Fruit fly (Drosophila melanogaster) whole organism, embryonic: ENCODE data around the gene CG3764.

Source experiments
- Adf1 ChIP-seq: fragments of 200-800 bp; sonication (Bioruptor generic); IDR thresholded peaks from 2 replicates; pipeline ENCODE4 v1.3.6; 2022; ENCODE audit warnings: missing biosample characterization, missing genetic modification characterization
- Atf6 ChIP-seq: fragments of 200-800 bp; sonication (Bioruptor generic); IDR thresholded peaks from 2 replicates; pipeline ENCODE4 v1.3.6; 2022; ENCODE audit warnings: missing biosample characterization, missing genetic modification characterization
- Bgb ChIP-seq: fragments of 200-800 bp; sonication (Bioruptor generic); IDR thresholded peaks from 2 replicates; pipeline ENCODE4 v1.3.6; 2022; ENCODE audit warnings: missing biosample characterization, missing genetic modification characterization; ENCODE audit not compliant: partially characterized antibody
- CG12769 ChIP-seq: fragments of 200-800 bp; sonication (Bioruptor generic); optimal IDR thresholded peaks from 2 replicates; lab custom pipeline; 2019; ENCODE audit warnings: missing biosample characterization, mild to moderate bottlenecking, missing genetic modification characterization, moderate library complexity
- CG12942 ChIP-seq: fragments of 200-800 bp; sonication (Bioruptor generic); optimal IDR thresholded peaks from 3 replicates; lab custom pipeline; 2016; ENCODE audit warnings: missing biosample characterization, missing genetic modification characterization
- CG16813 ChIP-seq: fragments of 200-800 bp; sonication (Bioruptor generic); IDR thresholded peaks from 3 replicates; pipeline ENCODE4 v1.3.6; 2022; ENCODE audit warnings: missing biosample characterization, missing genetic modification characterization; ENCODE audit not compliant: partially characterized antibody
- CG18599 ChIP-seq: fragments of 200-800 bp; sonication (Bioruptor generic); optimal IDR thresholded peaks from 3 replicates; lab custom pipeline; 2017; ENCODE audit warnings: missing biosample characterization, missing genetic modification characterization, mild to moderate bottlenecking, moderate library complexity, missing genetic modification reagents
- CG2116 ChIP-seq: fragments of 200-800 bp; sonication (Bioruptor generic); optimal IDR thresholded peaks from 3 replicates; lab custom pipeline; 2018; ENCODE audit warnings: missing biosample characterization, mild to moderate bottlenecking, missing genetic modification characterization
- CG2202 ChIP-seq: fragments of 200-800 bp; sonication (Bioruptor generic); optimal IDR thresholded peaks from 2 replicates; lab custom pipeline; 2018; ENCODE audit warnings: missing biosample characterization, mild to moderate bottlenecking, missing genetic modification characterization
- CG31224 ChIP-seq: fragments of 200-800 bp; sonication (Bioruptor generic); IDR thresholded peaks from 2 replicates; pipeline ENCODE4 v1.3.6; 2022; ENCODE audit warnings: missing biosample characterization, missing genetic modification characterization
- CG32532 ChIP-seq: fragments of 200-800 bp; sonication (Bioruptor generic); IDR thresholded peaks from 2 replicates; pipeline ENCODE4 v1.3.6; 2022; ENCODE audit warnings: missing biosample characterization, missing genetic modification characterization
- CG3838 ChIP-seq: fragments of 200-800 bp; sonication (Bioruptor generic); optimal IDR thresholded peaks from 3 replicates; lab custom pipeline; 2016; ENCODE audit warnings: missing biosample characterization, missing genetic modification characterization
- CG4328 ChIP-seq: fragments of 200-800 bp; sonication (Bioruptor generic); optimal IDR thresholded peaks from 3 replicates; lab custom pipeline; 2017; ENCODE audit warnings: missing biosample characterization, missing genetic modification reagents, missing genetic modification characterization
- CG4360 ChIP-seq: fragments of 200-800 bp; sonication (Bioruptor generic); IDR thresholded peaks from 2 replicates; pipeline ENCODE4 v1.3.6; 2022; ENCODE audit warnings: missing biosample characterization, missing genetic modification characterization
- CG43689 ChIP-seq: fragments of 200-800 bp; sonication (Bioruptor generic); IDR thresholded peaks from 2 replicates; pipeline ENCODE4 v1.3.6; 2022; ENCODE audit warnings: missing biosample characterization, missing genetic modification characterization
- CG5180 ChIP-seq: fragments of 200-800 bp; sonication (Bioruptor generic); optimal IDR thresholded peaks from 3 replicates; lab custom pipeline; 2017; ENCODE audit warnings: missing biosample characterization, missing genetic modification characterization, mild to moderate bottlenecking, moderate library complexity, missing genetic modification reagents
- CG6654 ChIP-seq: fragments of 200-800 bp; sonication (Bioruptor generic); optimal IDR thresholded peaks from 2 replicates; lab custom pipeline; 2017; ENCODE audit warnings: missing biosample characterization, mild to moderate bottlenecking, missing genetic modification characterization
- CG6765 ChIP-seq: fragments of 200-800 bp; sonication (Bioruptor generic); optimal IDR thresholded peaks from 3 replicates; lab custom pipeline; 2017; ENCODE audit warnings: missing biosample characterization, mild to moderate bottlenecking, missing genetic modification characterization
- CG6791 ChIP-seq: fragments of 200-800 bp; sonication (Bioruptor generic); IDR thresholded peaks from 3 replicates; pipeline ENCODE4 v1.3.6; 2022; ENCODE audit warnings: missing biosample characterization, missing genetic modification characterization; ENCODE audit not compliant: partially characterized antibody
- CG7963 ChIP-seq: fragments of 200-800 bp; sonication (Bioruptor generic); IDR thresholded peaks from 3 replicates; pipeline ENCODE4 v1.3.6; 2022; ENCODE audit warnings: missing biosample characterization, missing genetic modification characterization; ENCODE audit not compliant: partially characterized antibody
- CG8388 ChIP-seq: fragments of 200-800 bp; sonication (Bioruptor generic); optimal IDR thresholded peaks from 2 replicates; lab custom pipeline; 2019; ENCODE audit warnings: missing biosample characterization, mild to moderate bottlenecking, missing genetic modification characterization, moderate library complexity
- CG9437 ChIP-seq: fragments of 200-800 bp; sonication (Bioruptor generic); optimal IDR thresholded peaks from 2 replicates; lab custom pipeline; 2018; ENCODE audit warnings: missing biosample characterization, mild to moderate bottlenecking, missing genetic modification characterization
- CG9727 ChIP-seq: fragments of 200-800 bp; sonication (Bioruptor generic); optimal IDR thresholded peaks from 3 replicates; lab custom pipeline; 2017; ENCODE audit warnings: missing biosample characterization, mild to moderate bottlenecking, missing genetic modification characterization
- CG9797 ChIP-seq: fragments of 200-800 bp; sonication (Bioruptor generic); optimal IDR thresholded peaks from 3 replicates; lab custom pipeline; 2018; ENCODE audit warnings: missing biosample characterization, mild to moderate bottlenecking, missing genetic modification characterization
- D ChIP-seq, 2 experiments: fragments of 200-800 bp in 1 of 2; fragments of >200 bp in 1 of 2; sonication (Bioruptor generic) in 1 of 2; optimal IDR thresholded peaks; 2 replicates in 1 of 2; 3 replicates in 1 of 2; lab custom pipeline; 2017; ENCODE audit warnings: mild to moderate bottlenecking in 1 of 2, missing biosample characterization in 1 of 2, missing genetic modification characterization in 1 of 2, missing genetic modification reagents in 1 of 2
- Dad ChIP-seq: fragments of 200-800 bp; sonication (Bioruptor generic); optimal IDR thresholded peaks from 3 replicates; lab custom pipeline; 2016; ENCODE audit warnings: missing biosample characterization, missing genetic modification characterization
- Deaf1 ChIP-seq: fragments of 200-800 bp; optimal IDR thresholded peaks from 3 replicates; lab custom pipeline; 2019; ENCODE audit warnings: missing biosample characterization, mild to moderate bottlenecking, missing genetic modification characterization, moderate library complexity
- Ets65A ChIP-seq: fragments of 200-800 bp; sonication (Bioruptor generic); peaks from one replicate; lab custom pipeline; 2016; ENCODE audit warnings: missing biosample characterization, missing genetic modification characterization
- Hr39 ChIP-seq: fragments of >200 bp; optimal IDR thresholded peaks from 2 replicates; lab custom pipeline; 2017
- Jarid2 ChIP-seq: fragments of 200-800 bp; sonication (Bioruptor generic); optimal IDR thresholded peaks from 3 replicates; lab custom pipeline; 2017; ENCODE audit warnings: mild to moderate bottlenecking, missing biosample characterization, missing genetic modification reagents, missing genetic modification characterization
- Med ChIP-seq: fragments of 200-800 bp; sonication (Bioruptor generic); peaks from one replicate; lab custom pipeline; 2016; ENCODE audit warnings: missing biosample characterization, missing genetic modification characterization, mild to moderate bottlenecking, inconsistent platforms, moderate library complexity
- Pdp1 ChIP-seq, 2 experiments: fragments of 200-800 bp; sonication (Bioruptor generic); optimal IDR thresholded peaks; 3 replicates each; lab custom pipeline; 2016; ENCODE audit warnings: missing biosample characterization in 2 of 2, missing genetic modification characterization in 2 of 2, mild to moderate bottlenecking in 1 of 2, moderate library complexity in 1 of 2
- ato ChIP-seq: fragments of 200-800 bp; sonication (Bioruptor generic); IDR thresholded peaks from 2 replicates; pipeline ENCODE4 v1.3.6; 2022; ENCODE audit warnings: missing biosample characterization, missing genetic modification characterization; ENCODE audit not compliant: partially characterized antibody
- bbx ChIP-seq: fragments of 200-800 bp; sonication (Bioruptor generic); IDR thresholded peaks from 2 replicates; pipeline ENCODE4 v1.3.6; 2022; ENCODE audit warnings: missing biosample characterization, missing genetic modification characterization; ENCODE audit not compliant: partially characterized antibody
- bowl ChIP-seq: fragments of 200-800 bp; sonication (Bioruptor generic); IDR thresholded peaks from 2 replicates; pipeline ENCODE4 v1.3.6; 2022; ENCODE audit warnings: missing biosample characterization, missing genetic modification characterization
- cas ChIP-seq: fragments of 200-800 bp; sonication (Bioruptor generic); IDR thresholded peaks from 2 replicates; pipeline ENCODE4 v1.3.6; 2022; ENCODE audit warnings: missing biosample characterization, missing genetic modification characterization
- ci ChIP-seq: fragments of 200-800 bp; sonication (Bioruptor generic); IDR thresholded peaks from 3 replicates; pipeline ENCODE4 v1.3.6; 2022; ENCODE audit warnings: missing biosample characterization, missing genetic modification characterization
- gt ChIP-seq: fragments of 200-800 bp; sonication (Bioruptor generic); IDR thresholded peaks from 2 replicates; pipeline ENCODE4 v1.3.6; 2022; ENCODE audit warnings: missing biosample characterization, missing genetic modification characterization
- kay ChIP-seq: fragments of 200-800 bp; sonication (Bioruptor generic); optimal IDR thresholded peaks from 2 replicates; lab custom pipeline; 2016; ENCODE audit warnings: missing biosample characterization, missing genetic modification characterization
- lab ChIP-seq: fragments of 200-800 bp; sonication (Bioruptor generic); optimal IDR thresholded peaks from 3 replicates; lab custom pipeline; 2017; ENCODE audit warnings: missing biosample characterization, missing genetic modification characterization, mild to moderate bottlenecking, moderate library complexity, missing genetic modification reagents
- mam ChIP-seq: fragments of 200-800 bp; sonication (Bioruptor generic); optimal IDR thresholded peaks from 3 replicates; lab custom pipeline; 2016; ENCODE audit warnings: missing biosample characterization, missing genetic modification characterization
- nom ChIP-seq: fragments of 200-800 bp; sonication (Bioruptor generic); optimal IDR thresholded peaks from 2 replicates; lab custom pipeline; 2017; ENCODE audit warnings: missing biosample characterization, missing genetic modification characterization, mild to moderate bottlenecking, moderate library complexity, missing genetic modification reagents
- pan ChIP-seq, 4 experiments: fragments of >200 bp in 3 of 4; fragments of 200-800 bp in 1 of 4; sonication (Bioruptor generic) in 1 of 4; optimal IDR thresholded peaks in 3 of 4; IDR thresholded peaks in 1 of 4; 2 replicates each; pipeline versions ENCODE4 v1.3.6 to Lab custom; 2017 to 2022; ENCODE audit warnings: missing biosample characterization in 2 of 4, missing genetic modification characterization in 2 of 4, mixed read lengths in 1 of 4
- prd ChIP-seq, 3 experiments: fragments of >200 bp in 2 of 3; fragments of 200-800 bp in 1 of 3; sonication (Bioruptor generic) in 1 of 3; optimal IDR thresholded peaks in 2 of 3; IDR thresholded peaks in 1 of 3; 2 replicates in 2 of 3; 3 replicates in 1 of 3; pipeline versions ENCODE4 v1.3.6 to Lab custom; 2017 to 2022; ENCODE audit warnings: missing biosample characterization in 1 of 3, missing genetic modification characterization in 1 of 3
- sd ChIP-seq: fragments of 200-800 bp; sonication (Bioruptor generic); optimal IDR thresholded peaks from 3 replicates; lab custom pipeline; 2018; ENCODE audit warnings: missing biosample characterization, mild to moderate bottlenecking, missing genetic modification characterization, moderate library complexity
- so ChIP-seq: fragments of 200-800 bp; sonication (Bioruptor generic); IDR thresholded peaks from 3 replicates; pipeline ENCODE4 v1.3.6; 2022; ENCODE audit warnings: missing biosample characterization, missing genetic modification characterization

The CG3764 gene

DNA sequence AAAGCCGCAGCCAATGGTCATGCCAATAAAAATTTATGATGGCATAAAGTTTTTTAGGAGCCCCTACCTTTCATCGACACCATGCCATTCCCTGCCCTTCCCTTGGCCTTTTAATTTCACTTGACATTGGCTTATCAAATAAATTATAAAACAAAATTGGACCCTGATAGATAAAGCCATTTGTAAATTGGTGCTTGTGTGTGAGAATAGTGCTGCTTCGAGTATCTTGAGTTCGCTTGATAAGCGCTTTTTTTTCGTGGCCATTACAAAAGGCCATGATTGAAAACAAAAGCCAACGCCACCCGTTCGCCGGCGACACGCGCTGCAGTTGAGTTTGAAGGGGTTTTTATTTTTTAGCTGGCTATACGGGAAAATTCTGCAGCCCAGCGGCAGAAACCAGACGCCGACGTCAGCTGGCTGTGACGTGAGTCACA, 37.6 kb upstream of the CG3764 start (continued):
- TF ChIP-seq CG4328 (GFP tag; lab: Kevin White, UChicago): peak; percentile 3
- peak in 1 of 2 experiments; percentile 36 for TF ChIP-seq Pdp1 (GFP tag; optimal IDR thresholded peaks at IDR 0.05; lab: Kevin White, UChicago)
- no peak for TF ChIP-seq CG4360 (GFP tag; lab: Robert Waterston, UW)
- no peak for TF ChIP-seq CG6654
- TF ChIP-seq CG7963 (GFP tag; lab: Robert Waterston, UW): no peak
- no peak for TF ChIP-seq CG8388
- TF ChIP-seq Ets65A: no peak
- TF ChIP-seq D (optimal IDR thresholded peaks at IDR 0.05; lab: Kevin White, UChicago): no peak
- TF ChIP-seq D (GFP tag; optimal IDR thresholded peaks at IDR 0.05; lab: Kevin White, UChicago): no peak
- no peak for TF ChIP-seq cas (GFP tag; lab: Robert Waterston, UW)
- TF ChIP-seq mam (GFP tag; lab: Kevin White, UChicago): no peak
- peak; percentile 56 for TF ChIP-seq CG32532 (GFP tag; lab: Robert Waterston, UW)
- no peak for TF ChIP-seq nom (GFP tag; lab: Kevin White, UChicago)
- no peak for TF ChIP-seq CG5180
- TF ChIP-seq pan (optimal IDR thresholded peaks at IDR 0.05; lab: Kevin White, UChicago): no peak
- TF ChIP-seq pan (GFP tag; optimal IDR thresholded peaks at IDR 0.05 in 1 of 2, IDR thresholded peaks at IDR 0.05 in 1 of 2): peak in 1 of 2 experiments; percentile 27
- TF ChIP-seq Dad (GFP tag; lab: Kevin White, UChicago): no peak
- no peak for TF ChIP-seq CG3838 (GFP tag; lab: Kevin White, UChicago)

DNA sequence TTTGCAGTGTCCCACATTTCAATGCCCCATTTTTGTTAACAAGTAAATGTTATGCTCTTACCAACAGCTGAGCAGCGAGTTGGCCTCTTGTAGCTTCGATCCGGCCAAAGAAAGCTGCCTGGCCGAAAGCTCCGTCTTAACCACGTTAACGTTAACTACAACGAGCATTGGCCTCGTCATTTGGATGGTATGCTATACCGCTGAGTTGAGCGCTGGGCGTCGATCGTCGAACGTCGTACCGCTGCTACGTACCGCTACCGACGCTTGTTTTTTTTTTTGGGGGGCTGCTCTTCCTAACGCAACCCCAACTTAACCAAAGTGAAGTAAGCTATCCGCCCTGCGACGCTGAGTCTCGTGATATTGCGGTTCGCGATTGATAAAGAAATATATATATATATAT, 36.9 kb upstream of the CG3764 start, which contains the start of gene rogdi:
TSS of gene rogdi (plus strand) at position 199 of the 400 bp plus-strand sequence.
- TF ChIP-seq bbx: 0 out of 2 replicates have a peak, but pooled peaks have one; percentile 25
- TF ChIP-seq Deaf1 (tag; lab: Kevin White, UChicago): peak; percentile 11
- 0 out of 2 replicates have a peak, but pooled peaks have one; percentile 5 for TF ChIP-seq CG43689 (GFP tag; lab: Robert Waterston, UW)
- peak; percentile 21 for TF ChIP-seq lab (GFP tag; lab: Kevin White, UChicago)
- TF ChIP-seq Med (GFP tag; lab: Kevin White, UChicago): peak; percentile 12
- peak; percentile 21; the same call in 1 of the 2 replicates for TF ChIP-seq Atf6
- TF ChIP-seq CG18599: peak; percentile 17
- no peak for TF ChIP-seq CG2202
- no peak for TF ChIP-seq CG2116 (GFP tag; lab: Kevin White, UChicago)
- no peak for TF ChIP-seq CG6765 (GFP tag; lab: Kevin White, UChicago)
- peak; percentile 80 for TF ChIP-seq sd
- no peak for TF ChIP-seq CG31224 (GFP tag; lab: Robert Waterston, UW)
- no peak for TF ChIP-seq kay
- TF ChIP-seq CG6791: 0 out of 3 replicates have a peak, but pooled peaks have one; percentile 26
- no peak for TF ChIP-seq CG12942 (GFP tag; lab: Kevin White, UChicago)
- TF ChIP-seq CG5180: peak; percentile 34
- TF ChIP-seq CG9797 (GFP tag; lab: Kevin White, UChicago): no peak
- no peak for TF ChIP-seq ato
- TF ChIP-seq CG16813 (GFP tag; lab: Robert Waterston, UW): 0 out of 3 replicates have a peak, but pooled peaks have one; percentile 6
- TF ChIP-seq CG32532 (GFP tag; lab: Robert Waterston, UW): peak; percentile 5; the same call in 1 of the 2 replicates
- TF ChIP-seq Hr39 (lab: Kevin White, UChicago): no peak
- 0 out of 3 replicates have a peak, but pooled peaks have one; percentile 9 for TF ChIP-seq so
- TF ChIP-seq CG9727 (GFP tag; lab: Kevin White, UChicago): peak; percentile 7
- peak; percentile 12; the same call in 1 of the 2 replicates for TF ChIP-seq Adf1
- TF ChIP-seq gt (GFP tag; lab: Robert Waterston, UW): no peak
- peak; percentile 43; the same call in 2 of the 3 replicates for TF ChIP-seq ci (GFP tag; lab: Robert Waterston, UW)
- TF ChIP-seq bowl (GFP tag; lab: Robert Waterston, UW): peak; percentile 41; the same call in 1 of the 2 replicates
- peak; percentile 22 for TF ChIP-seq Jarid2
- peak; percentile 68 for TF ChIP-seq CG9437
- TF ChIP-seq prd (optimal IDR thresholded peaks at IDR 0.05; lab: Kevin White, UChicago): no peak
- TF ChIP-seq prd (GFP tag; IDR thresholded peaks at IDR 0.05; lab: Robert Waterston, UW): no peak
- peak; percentile 23 for TF ChIP-seq CG12769 (tag; lab: Kevin White, UChicago)
- peak; percentile 15; the same call in 1 of the 2 replicates for TF ChIP-seq Bgb (GFP tag; lab: Robert Waterston, UW)
